Fruit fly (Drosophila melanogaster): ENCODE results near the gene msl-1.

msl-1 gene

DNA sequence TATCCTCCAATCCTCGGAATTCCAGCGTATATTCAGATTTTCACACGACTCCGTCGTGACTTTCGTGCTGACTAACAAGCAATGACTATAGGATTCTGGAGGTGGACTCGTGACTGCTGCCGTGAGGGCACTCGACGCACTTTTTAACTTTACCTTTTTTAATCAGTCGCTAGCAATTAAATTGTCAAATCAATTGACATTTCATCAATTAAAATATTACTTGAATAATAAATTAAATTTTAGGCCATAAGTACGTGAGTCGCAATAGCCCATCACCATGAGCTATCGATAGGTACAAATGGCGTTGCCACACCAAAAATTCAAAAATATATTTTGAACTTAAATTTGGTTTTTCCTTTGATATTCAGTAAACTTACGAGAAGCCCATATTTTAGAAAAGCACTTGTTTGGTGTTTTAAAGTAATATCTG lies 17.0 kb upstream of the msl-1 start, which contains the start of gene Jwa (continued):
- peak; percentile 92 for TF ChIP-seq CG7372 (GFP tag; IDR thresholded peaks at IDR 0.05)
- TF ChIP-seq CG32767 (GFP tag; IDR thresholded peaks at IDR 0.05) = peak; percentile 85
- TF ChIP-seq az2 (GFP tag; optimal IDR thresholded peaks at IDR 0.05) = peak; percentile 98
- peak; percentile 95 for TF ChIP-seq Dbx (GFP tag; IDR thresholded peaks at IDR 0.05)
- no peak for TF ChIP-seq oc (tag; optimal IDR thresholded peaks at IDR 0.05)
- TF ChIP-seq HmgZ (tag; optimal IDR thresholded peaks at IDR 0.05) = peak; percentile 97
- peak; percentile 93 for TF ChIP-seq CHES-1-like (GFP tag; optimal IDR thresholded peaks at IDR 0.05)
- TF ChIP-seq CG16815 (GFP tag; optimal IDR thresholded peaks at IDR 0.05) = peak; percentile 97
- peak; percentile 95 for TF ChIP-seq Dek (tag; optimal IDR thresholded peaks at IDR 0.05)
- TF ChIP-seq CG9727 (GFP tag; optimal IDR thresholded peaks at IDR 0.05) = peak; percentile 81
- TF ChIP-seq CG6175 (GFP tag; IDR thresholded peaks at IDR 0.05) = peak; percentile 70; the same call in 2 of the 3 replicates
- TF ChIP-seq CG7271 (tag; optimal IDR thresholded peaks at IDR 0.05) = peak; percentile 63
- peak; percentile 65 for TF ChIP-seq Hey (tag; optimal IDR thresholded peaks at IDR 0.05)
- TF ChIP-seq HLH4C (GFP tag; IDR thresholded peaks at IDR 0.05; ENCODE audit: partially characterized antibody) = peak; percentile 98
- peak; percentile 77 for TF ChIP-seq Ets97D (GFP tag; optimal IDR thresholded peaks at IDR 0.05)
- TF ChIP-seq CG3065 (GFP tag; optimal IDR thresholded peaks at IDR 0.05) = peak; percentile 79
- TF ChIP-seq CG11247 (GFP tag; IDR thresholded peaks at IDR 0.05) = peak; percentile 87
- peak; percentile 88 for TF ChIP-seq salm (tag; optimal IDR thresholded peaks at IDR 0.05)
- peak; percentile 57 for TF ChIP-seq odd (GFP tag; optimal IDR thresholded peaks at IDR 0.05)
- TF ChIP-seq Dad (GFP tag; optimal IDR thresholded peaks at IDR 0.05) = peak; percentile 76
- TF ChIP-seq CG6683 (GFP tag; optimal IDR thresholded peaks at IDR 0.05) = peak; percentile 44
- TF ChIP-seq ftz-f1 (GFP tag; optimal IDR thresholded peaks at IDR 0.05) = peak; percentile 59
- peak; percentile 87 for TF ChIP-seq CG13624 (GFP tag; optimal IDR thresholded peaks at IDR 0.05)
- no peak for TF ChIP-seq cg (GFP tag; optimal IDR thresholded peaks at IDR 0.05)
- TF ChIP-seq usp (GFP tag; optimal IDR thresholded peaks at IDR 0.05) = no peak
- TF ChIP-seq mirr (GFP tag; optimal IDR thresholded peaks at IDR 0.05) = peak; percentile 38
- peak; percentile 77 for TF ChIP-seq zen (tag; optimal IDR thresholded peaks at IDR 0.05)
- peak; percentile 19 for TF ChIP-seq Asciz (GFP tag; optimal IDR thresholded peaks at IDR 0.05)
- peak; percentile 61 for TF ChIP-seq her (GFP tag; optimal IDR thresholded peaks at IDR 0.05)
- no peak for TF ChIP-seq CG8478 (optimal IDR thresholded peaks at IDR 0.05)
- TF ChIP-seq pita (GFP tag; optimal IDR thresholded peaks at IDR 0.05) = no peak
- peak; percentile 92 for TF ChIP-seq zfh1 (GFP tag; IDR thresholded peaks at IDR 0.05)
- TF ChIP-seq lilli (GFP tag; optimal IDR thresholded peaks at IDR 0.05) = peak; percentile 97
- peak; percentile 84 for TF ChIP-seq CG12769 (tag; optimal IDR thresholded peaks at IDR 0.05)
- peak; percentile 92 for TF ChIP-seq cas (GFP tag; IDR thresholded peaks at IDR 0.05)
- peak; percentile 89 for TF ChIP-seq CG10366 (GFP tag; IDR thresholded peaks at IDR 0.05)
- TF ChIP-seq Dll (GFP tag; IDR thresholded peaks at IDR 0.05; ENCODE audit: partially characterized antibody) = peak; percentile 100
- TF ChIP-seq CG18476 (GFP tag; optimal IDR thresholded peaks at IDR 0.05) = peak; percentile 79
- peak; percentile 70 for TF ChIP-seq Fer2 (tag; optimal IDR thresholded peaks at IDR 0.05)
- TF ChIP-seq CG11093 (GFP tag; IDR thresholded peaks at IDR 0.05) = peak; percentile 78; the same call in 2 of the 3 replicates
- peak; percentile 94 for TF ChIP-seq HLH3B (GFP tag; IDR thresholded peaks at IDR 0.05)
- peak; percentile 61 for TF ChIP-seq CG7987 (GFP tag; optimal IDR thresholded peaks at IDR 0.05)
- TF ChIP-seq CG6854 (GFP tag; optimal IDR thresholded peaks at IDR 0.05) = peak; percentile 65
- peak; percentile 93 for TF ChIP-seq CG34422 (GFP tag; IDR thresholded peaks at IDR 0.05)
- peak; percentile 91 for TF ChIP-seq gcm (GFP tag; optimal IDR thresholded peaks at IDR 0.05)
- TF ChIP-seq D19A (tag; optimal IDR thresholded peaks at IDR 0.05) = peak; percentile 59
- TF ChIP-seq Lim3 (GFP tag; IDR thresholded peaks at IDR 0.05) = peak; percentile 65
- peak; percentile 97 for TF ChIP-seq Opbp (GFP tag; IDR thresholded peaks at IDR 0.05; ENCODE audit: partially characterized antibody)
- peak; percentile 99 for TF ChIP-seq Ets65A (GFP tag)
- TF ChIP-seq tna (GFP tag; IDR thresholded peaks at IDR 0.05; ENCODE audit: partially characterized antibody) = peak; percentile 95
- TF ChIP-seq nom (GFP tag; optimal IDR thresholded peaks at IDR 0.05) = peak; percentile 38
